Fruit fly (Drosophila melanogaster) whole organism, embryonic: Measurements from ENCODE around the gene Cpr23B.

Source experiments
- CG10147 ChIP-seq: fragments of 200-800 bp; sonication (Bioruptor generic); optimal IDR thresholded peaks from 2 replicates; lab custom pipeline; 2019; ENCODE audit warnings: missing biosample characterization, mild to moderate bottlenecking, missing genetic modification characterization, moderate library complexity
- CG1024 ChIP-seq: fragments of 200-800 bp; sonication (Bioruptor generic); IDR thresholded peaks from 2 replicates; pipeline ENCODE4 v1.3.6; 2022; ENCODE audit warnings: missing biosample characterization, missing genetic modification characterization
- CG10979 ChIP-seq: fragments of 200-800 bp; sonication (Bioruptor generic); optimal IDR thresholded peaks from 2 replicates; lab custom pipeline; 2018; ENCODE audit warnings: missing biosample characterization, mild to moderate bottlenecking, missing genetic modification characterization, moderate library complexity
- CG12071 ChIP-seq: fragments of 200-800 bp; sonication (Bioruptor generic); optimal IDR thresholded peaks from 3 replicates; lab custom pipeline; 2018; ENCODE audit warnings: missing biosample characterization, mild to moderate bottlenecking, missing genetic modification characterization
- CG12219 ChIP-seq: fragments of 200-800 bp; sonication (Bioruptor generic); optimal IDR thresholded peaks from 3 replicates; lab custom pipeline; 2018; ENCODE audit warnings: missing biosample characterization, mild to moderate bottlenecking, missing genetic modification characterization
- CG13287 ChIP-seq: fragments of 200-800 bp; sonication (Bioruptor generic); IDR thresholded peaks from 2 replicates; pipeline ENCODE4 v1.3.6; 2022; ENCODE audit warnings: missing biosample characterization, missing genetic modification characterization; ENCODE audit not compliant: partially characterized antibody
- CG13424 ChIP-seq: fragments of 200-800 bp; sonication (Bioruptor generic); optimal IDR thresholded peaks from 2 replicates; lab custom pipeline; 2019; ENCODE audit warnings: missing biosample characterization, mild to moderate bottlenecking, missing genetic modification characterization, moderate library complexity
- CG13894 ChIP-seq: fragments of 200-800 bp; sonication (Bioruptor generic); optimal IDR thresholded peaks from 3 replicates; lab custom pipeline; 2018; ENCODE audit warnings: missing biosample characterization, mild to moderate bottlenecking, missing genetic modification characterization, moderate library complexity
- CG14667 ChIP-seq: fragments of 200-800 bp; sonication (Bioruptor generic); IDR thresholded peaks from 2 replicates; pipeline ENCODE4 v1.3.6; 2022; ENCODE audit warnings: missing biosample characterization, missing genetic modification characterization
- CG14710 ChIP-seq: fragments of 200-800 bp; sonication (Bioruptor generic); optimal IDR thresholded peaks from 3 replicates; lab custom pipeline; 2019; ENCODE audit warnings: missing biosample characterization, mild to moderate bottlenecking, missing genetic modification characterization, moderate library complexity
- CG15269 ChIP-seq: fragments of 200-800 bp; sonication (Bioruptor generic); optimal IDR thresholded peaks from 2 replicates; lab custom pipeline; 2018; ENCODE audit warnings: missing biosample characterization, mild to moderate bottlenecking, missing genetic modification characterization, moderate library complexity
- CG15514 ChIP-seq: fragments of 200-800 bp; sonication (Bioruptor generic); optimal IDR thresholded peaks from 3 replicates; lab custom pipeline; 2017; ENCODE audit warnings: missing biosample characterization, missing genetic modification characterization, mild to moderate bottlenecking, moderate library complexity, missing genetic modification reagents
- CG17385 ChIP-seq: fragments of 200-800 bp; sonication (Bioruptor generic); optimal IDR thresholded peaks from 3 replicates; lab custom pipeline; 2018; ENCODE audit warnings: missing biosample characterization, mild to moderate bottlenecking, missing genetic modification characterization
- CG17829 ChIP-seq: fragments of 200-800 bp; optimal IDR thresholded peaks from 2 replicates; lab custom pipeline; 2019; ENCODE audit warnings: missing biosample characterization, mild to moderate bottlenecking, missing genetic modification characterization, moderate library complexity
- CG18599 ChIP-seq: fragments of 200-800 bp; sonication (Bioruptor generic); optimal IDR thresholded peaks from 3 replicates; lab custom pipeline; 2017; ENCODE audit warnings: missing biosample characterization, missing genetic modification characterization, mild to moderate bottlenecking, moderate library complexity, missing genetic modification reagents
- CG2129 ChIP-seq: fragments of 200-800 bp; sonication (Bioruptor generic); IDR thresholded peaks from 2 replicates; pipeline ENCODE4 v1.3.6; 2022; ENCODE audit warnings: missing biosample characterization, missing genetic modification characterization; ENCODE audit not compliant: partially characterized antibody
- CG6683 ChIP-seq: fragments of 200-800 bp; sonication (Bioruptor generic); optimal IDR thresholded peaks from 2 replicates; lab custom pipeline; 2017; ENCODE audit warnings: missing biosample characterization, mild to moderate bottlenecking, missing genetic modification characterization, missing genetic modification reagents
- CG6813 ChIP-seq: fragments of 200-800 bp; sonication (Bioruptor generic); optimal IDR thresholded peaks from 2 replicates; lab custom pipeline; 2017; ENCODE audit warnings: missing biosample characterization, missing genetic modification characterization, mild to moderate bottlenecking, moderate library complexity, missing genetic modification reagents
- CG7372 ChIP-seq: fragments of 200-800 bp; sonication (Bioruptor generic); IDR thresholded peaks from 2 replicates; pipeline ENCODE4 v1.3.6; 2022; ENCODE audit warnings: missing biosample characterization, missing genetic modification characterization
- CG7556 ChIP-seq: fragments of 200-800 bp; sonication (Bioruptor generic); optimal IDR thresholded peaks from 2 replicates; lab custom pipeline; 2017; ENCODE audit warnings: missing biosample characterization, mild to moderate bottlenecking, missing genetic modification characterization
- CG9437 ChIP-seq: fragments of 200-800 bp; sonication (Bioruptor generic); optimal IDR thresholded peaks from 2 replicates; lab custom pipeline; 2018; ENCODE audit warnings: missing biosample characterization, mild to moderate bottlenecking, missing genetic modification characterization
- CG9932 ChIP-seq: fragments of 200-800 bp; sonication (Bioruptor generic); IDR thresholded peaks from 2 replicates; pipeline ENCODE4 v1.3.6; 2022; ENCODE audit warnings: missing biosample characterization, missing genetic modification characterization
- D19B ChIP-seq: fragments of 200-800 bp; sonication (Bioruptor generic); optimal IDR thresholded peaks from 2 replicates; lab custom pipeline; 2017; ENCODE audit warnings: missing biosample characterization, mild to moderate bottlenecking, missing genetic modification characterization
- E2f2 ChIP-seq: fragments of 200-800 bp; sonication (Bioruptor generic); IDR thresholded peaks from 2 replicates; pipeline ENCODE4 v1.3.6; 2022; ENCODE audit warnings: missing biosample characterization, missing genetic modification characterization
- HmgZ ChIP-seq: fragments of 200-800 bp; sonication (Bioruptor generic); optimal IDR thresholded peaks from 2 replicates; lab custom pipeline; 2018; ENCODE audit warnings: missing biosample characterization, mild to moderate bottlenecking, missing genetic modification characterization
- Med ChIP-seq: fragments of 200-800 bp; sonication (Bioruptor generic); peaks from one replicate; lab custom pipeline; 2016; ENCODE audit warnings: missing biosample characterization, missing genetic modification characterization, mild to moderate bottlenecking, inconsistent platforms, moderate library complexity
- Nf-YB ChIP-seq: fragments of 200-800 bp; sonication (Bioruptor generic); optimal IDR thresholded peaks from 3 replicates; lab custom pipeline; 2019; ENCODE audit warnings: missing biosample characterization, mild to moderate bottlenecking, missing genetic modification characterization, moderate library complexity
- NfI ChIP-seq: fragments of 200-800 bp; sonication (Bioruptor generic); optimal IDR thresholded peaks from 3 replicates; lab custom pipeline; 2018; ENCODE audit warnings: missing biosample characterization, mild to moderate bottlenecking, missing genetic modification characterization, moderate library complexity
- Oli ChIP-seq: fragments of 200-800 bp; sonication (Bioruptor generic); optimal IDR thresholded peaks from 2 replicates; lab custom pipeline; 2018; ENCODE audit warnings: missing biosample characterization, mild to moderate bottlenecking, missing genetic modification characterization, moderate library complexity
- PHDP ChIP-seq: fragments of 200-800 bp; sonication (Bioruptor generic); optimal IDR thresholded peaks from 3 replicates; lab custom pipeline; 2018; ENCODE audit warnings: missing biosample characterization, mild to moderate bottlenecking, missing genetic modification characterization, moderate library complexity
- Rfx ChIP-seq: fragments of 200-800 bp; sonication (Bioruptor generic); IDR thresholded peaks from 2 replicates; pipeline ENCODE4 v1.3.6; 2022; ENCODE audit warnings: missing biosample characterization, missing genetic modification characterization
- Sox102F ChIP-seq: fragments of 200-800 bp; sonication (Bioruptor generic); optimal IDR thresholded peaks from 2 replicates; lab custom pipeline; 2018; ENCODE audit warnings: missing biosample characterization, mild to moderate bottlenecking, missing genetic modification characterization, moderate library complexity
- crp ChIP-seq, 2 experiments: fragments of 200-800 bp; sonication (Bioruptor generic); optimal IDR thresholded peaks; 2 replicates in 1 of 2; 3 replicates in 1 of 2; lab custom pipeline; 2017; ENCODE audit warnings: missing biosample characterization in 2 of 2, missing genetic modification characterization in 2 of 2, mild to moderate bottlenecking in 1 of 2, moderate library complexity in 1 of 2
- cwo ChIP-seq: fragments of 200-800 bp; sonication (Bioruptor generic); optimal IDR thresholded peaks from 3 replicates; lab custom pipeline; 2017; ENCODE audit warnings: missing biosample characterization, missing genetic modification characterization, mild to moderate bottlenecking, moderate library complexity, missing genetic modification reagents
- dati ChIP-seq: fragments of 200-800 bp; sonication (Bioruptor generic); IDR thresholded peaks from 2 replicates; pipeline ENCODE4 v1.3.6; 2022; ENCODE audit warnings: missing biosample characterization, missing genetic modification characterization
- dmrt99B ChIP-seq: fragments of 200-800 bp; sonication (Bioruptor generic); optimal IDR thresholded peaks from 2 replicates; lab custom pipeline; 2018; ENCODE audit warnings: missing biosample characterization, mild to moderate bottlenecking, missing genetic modification characterization, moderate library complexity
- eyg ChIP-seq: fragments of 200-800 bp; sonication (Bioruptor generic); optimal IDR thresholded peaks from 3 replicates; lab custom pipeline; 2016; ENCODE audit warnings: missing biosample characterization, missing genetic modification characterization
- fd64A ChIP-seq: fragments of 200-800 bp; sonication (Bioruptor generic); optimal IDR thresholded peaks from 3 replicates; lab custom pipeline; 2018; ENCODE audit warnings: missing biosample characterization, mild to moderate bottlenecking, missing genetic modification characterization
- gsb ChIP-seq: fragments of 200-800 bp; sonication (Bioruptor generic); IDR thresholded peaks from 2 replicates; pipeline ENCODE4 v1.3.6; 2022; ENCODE audit warnings: missing biosample characterization, missing genetic modification characterization
- klu ChIP-seq: fragments of 200-800 bp; sonication (Bioruptor generic); IDR thresholded peaks from 2 replicates; pipeline ENCODE4 v1.3.6; 2022; ENCODE audit warnings: missing biosample characterization, missing genetic modification characterization
- nau ChIP-seq: fragments of 200-800 bp; sonication (Bioruptor generic); optimal IDR thresholded peaks from 3 replicates; lab custom pipeline; 2017; ENCODE audit warnings: missing biosample characterization, mild to moderate bottlenecking, missing genetic modification characterization, missing genetic modification reagents
- odd ChIP-seq: fragments of 200-800 bp; sonication (Bioruptor generic); optimal IDR thresholded peaks from 2 replicates; lab custom pipeline; 2017; ENCODE audit warnings: missing biosample characterization, mild to moderate bottlenecking, missing genetic modification characterization
- pan ChIP-seq, 4 experiments: fragments of >200 bp in 3 of 4; fragments of 200-800 bp in 1 of 4; sonication (Bioruptor generic) in 1 of 4; optimal IDR thresholded peaks in 3 of 4; IDR thresholded peaks in 1 of 4; 2 replicates each; pipeline versions ENCODE4 v1.3.6 to Lab custom; 2017 to 2022; ENCODE audit warnings: missing biosample characterization in 2 of 4, missing genetic modification characterization in 2 of 4, mixed read lengths in 1 of 4
- row ChIP-seq: fragments of 200-800 bp; sonication (Bioruptor generic); IDR thresholded peaks from 3 replicates; pipeline ENCODE4 v1.3.6; 2022; ENCODE audit warnings: missing biosample characterization, missing genetic modification characterization
- slbo ChIP-seq: fragments of 200-800 bp; sonication (Bioruptor generic); IDR thresholded peaks from 2 replicates; pipeline ENCODE4 v1.3.6; 2022; ENCODE audit warnings: missing biosample characterization, missing genetic modification characterization
- ssp ChIP-seq: fragments of 200-800 bp; sonication (Bioruptor generic); IDR thresholded peaks from 2 replicates; pipeline ENCODE4 v1.3.6; 2022; ENCODE audit warnings: missing biosample characterization, missing genetic modification characterization
- tgo ChIP-seq: fragments of 200-800 bp; sonication (Bioruptor generic); IDR thresholded peaks from 3 replicates; pipeline ENCODE4 v1.3.6; 2022; ENCODE audit warnings: missing biosample characterization, missing genetic modification characterization

Gene Cpr23B

dm6 chr2L:2872309-2872932 is 34.2 kb downstream of the Cpr23B start:
- TF ChIP-seq NfI (peak; percentile 32), CG15269 (tag; lab: Kevin White, UChicago) (peak; percentile 73), CG10147 (peak; percentile 31), E2f2 (GFP tag; lab: Robert Waterston, UW) (0 out of 2 replicates have a peak, but pooled peaks have one; percentile 9), dati (no peak), tgo (GFP tag; lab: Robert Waterston, UW) (peak; percentile 26; the same call in 1 of the 3 replicates), fd64A (no peak), cwo (GFP tag; lab: Kevin White, UChicago) (peak; percentile 71), CG17385 (peak; percentile 30), klu (no peak), Med (GFP tag; lab: Kevin White, UChicago) (peak; percentile 80), CG9932 (peak; percentile 35; the same call in 1 of the 2 replicates), CG12219 (GFP tag; lab: Kevin White, UChicago) (peak; percentile 15), CG12071 (peak; percentile 36), Oli (tag; lab: Kevin White, UChicago) (peak; percentile 30), Sox102F (GFP tag; lab: Kevin White, UChicago) (no peak), Rfx (GFP tag; lab: Robert Waterston, UW) (peak; percentile 62), CG15514 (GFP tag; lab: Kevin White, UChicago) (peak; percentile 57), PHDP (tag; lab: Kevin White, UChicago) (peak; percentile 13), CG9437 (GFP tag; lab: Kevin White, UChicago) (peak; percentile 34), D19B (GFP tag; lab: Kevin White, UChicago) (peak; percentile 96), ssp (no peak), row (GFP tag; lab: Robert Waterston, UW) (peak; percentile 61), gsb (GFP tag; lab: Robert Waterston, UW) (0 out of 2 replicates have a peak, but pooled peaks have one; percentile 13), CG14667 (GFP tag; lab: Robert Waterston, UW) (peak; percentile 20; the same call in 1 of the 2 replicates), CG6813 (peak; percentile 42), CG14710 (tag; lab: Kevin White, UChicago) (no peak), eyg (GFP tag; lab: Kevin White, UChicago) (no peak), crp (GFP tag; optimal IDR thresholded peaks at IDR 0.05; lab: Kevin White, UChicago) (peak in 1 of 2 experiments; percentile 34), slbo (GFP tag; lab: Robert Waterston, UW) (peak; percentile 63), CG13287 (GFP tag; lab: Robert Waterston, UW) (0 out of 2 replicates have a peak, but pooled peaks have one; percentile 12), CG17829 (tag; lab: Kevin White, UChicago) (peak; percentile 38), CG2129 (GFP tag; lab: Robert Waterston, UW) (no peak), odd (GFP tag; lab: Kevin White, UChicago) (peak; percentile 16), CG13424 (tag; lab: Kevin White, UChicago) (peak; percentile 45), CG18599 (GFP tag; lab: Kevin White, UChicago) (peak; percentile 78), CG7556 (GFP tag; lab: Kevin White, UChicago) (peak; percentile 46), CG10979 (tag; lab: Kevin White, UChicago) (no peak), CG1024 (GFP tag; lab: Robert Waterston, UW) (0 out of 2 replicates have a peak, but pooled peaks have one; percentile 18), dmrt99B (peak; percentile 60), CG6683 (GFP tag; lab: Kevin White, UChicago) (peak; percentile 21), CG7372 (no peak), nau (GFP tag; lab: Kevin White, UChicago) (peak; percentile 30), Nf-YB (peak; percentile 11), pan (optimal IDR thresholded peaks at IDR 0.05; lab: Kevin White, UChicago) (no peak), pan (GFP tag; optimal IDR thresholded peaks at IDR 0.05 in 1 of 2, IDR thresholded peaks at IDR 0.05 in 1 of 2) (peak in 1 of 2 experiments; percentile 63), CG13894 (tag; lab: Kevin White, UChicago) (peak; percentile 21), HmgZ (no peak)
